Worm (Caenorhabditis elegans) whole organism, L2 larva: ENCODE results near the gene ZC262.7.

ENCODE experiments used
- nhr-10 ChIP-seq: sonication (generic microtip); optimal IDR thresholded peaks from 2 replicates; lab custom pipeline; 2017; ENCODE audit warnings: missing biosample characterization, missing genetic modification characterization
- nhr-237 ChIP-seq: fragments of 150-350 bp; optimal IDR thresholded peaks from 2 replicates; lab custom pipeline; 2014; ENCODE audit warnings: missing biosample characterization, missing genetic modification characterization
- ztf-1 ChIP-seq: fragments of 200-800 bp; sonication (Bioruptor generic); conservative IDR thresholded peaks from 2 replicates; pipeline ENCODE4 v1.3.6; 2022; ENCODE audit warnings: missing genetic modification characterization, missing compliant biosample characterization

ce11 chrIII:8375000-8375399, 30.9 kb upstream of the ZC262.7 start, which contains the start of gene met-2:
- TF ChIP-seq nhr-237 (tag; lab: Kevin White, UChicago) (no peak), nhr-10 (tag; lab: Kevin White, UChicago) (no peak), ztf-1 (GFP tag; lab: Robert Waterston, UW) (no peak)
